Worm (Caenorhabditis elegans) whole organism, young adult: ENCODE results near the gene F47B8.14.

Experiments
- F37B4.10 ChIP-seq: fragments of 200-800 bp; sonication (Bioruptor generic); IDR thresholded peaks from 2 replicates; pipeline ENCODE4 v1.3.6; 2022; ENCODE audit warnings: missing genetic modification characterization, missing compliant biosample characterization
- Y67H2A.10 ChIP-seq: fragments of 200-800 bp; sonication (Bioruptor generic); conservative IDR thresholded peaks from 2 replicates; pipeline ENCODE4 v1.3.6; 2022; ENCODE audit warnings: missing genetic modification reagents, missing genetic modification characterization, missing compliant biosample characterization
- ama-1 ChIP-seq, 3 experiments: fragments of 150-350 bp in 1 of 3; sonication (generic microtip) in 2 of 3; optimal IDR thresholded peaks; 2 replicates each; lab custom pipeline; 2014 to 2018; ENCODE audit warnings: missing biosample characterization in 2 of 3, missing genetic modification characterization in 2 of 3, missing genetic modification reagents in 2 of 3
- atf-7 ChIP-seq: sonication (generic microtip); optimal IDR thresholded peaks from 2 replicates; lab custom pipeline; 2017; ENCODE audit warnings: mild to moderate bottlenecking, missing genetic modification characterization, missing compliant biosample characterization
- hlh-12 ChIP-seq: sonication (generic microtip); optimal IDR thresholded peaks from 2 replicates; lab custom pipeline; 2016; ENCODE audit warnings: missing genetic modification characterization, missing compliant biosample characterization
- hlh-26 ChIP-seq: fragments of 200-800 bp; sonication (Bioruptor generic); conservative IDR thresholded peaks from 2 replicates; pipeline ENCODE4 v1.3.6; 2022; ENCODE audit warnings: missing genetic modification reagents, missing genetic modification characterization, missing compliant biosample characterization
- pha-4 ChIP-seq: fragments of 150-350 bp; sonication (generic microtip); optimal IDR thresholded peaks from 2 replicates; lab custom pipeline; 2014; ENCODE audit warnings: missing biosample characterization, missing genetic modification reagents, missing genetic modification characterization
- repo-1 ChIP-seq: sonication (generic microtip); optimal IDR thresholded peaks from 2 replicates; lab custom pipeline; 2017; ENCODE audit warnings: mild to moderate bottlenecking, missing genetic modification characterization, missing compliant biosample characterization

- TF ChIP-seq F37B4.10 (GFP tag; lab: Robert Waterston, UW), result no peak
- TF ChIP-seq atf-7, result no peak
- no peak for TF ChIP-seq hlh-12 (tag; lab: Kevin White, UChicago)
- TF ChIP-seq repo-1 (tag; lab: Kevin White, UChicago), result no peak
- no peak for TF ChIP-seq Y67H2A.10
- TF ChIP-seq pha-4, result no peak
- TF ChIP-seq hlh-26 (GFP tag; lab: Robert Waterston, UW), result no peak
- TF ChIP-seq ama-1 (optimal IDR thresholded peaks at IDR 0.05; lab: Kevin White, UChicago), result no peak
- TF ChIP-seq ama-1 (GFP tag; optimal IDR thresholded peaks at IDR 0.05; lab: Kevin White, UChicago), result no peak
These were observed 12.8 kb downstream of the F47B8.14 start, which contains the start of gene srm-4 for ce11 chrV:14333116-14333515.
